Worm (Caenorhabditis elegans) whole organism, L4/young adult: ENCODE data around the gene hlh-11.

Experiments used
- dao-5 ChIP-seq: sonication (generic microtip); optimal IDR thresholded peaks from 2 replicates; lab custom pipeline; 2016; ENCODE audit warnings: missing genotype, missing genetic modification characterization, moderate library complexity, missing compliant biosample characterization
- him-1 ChIP-seq: sonication (generic microtip); optimal IDR thresholded peaks from 2 replicates; lab custom pipeline; 2016; ENCODE audit warnings: missing genotype, missing genetic modification reagents, missing genetic modification characterization, missing compliant biosample characterization

DNA sequence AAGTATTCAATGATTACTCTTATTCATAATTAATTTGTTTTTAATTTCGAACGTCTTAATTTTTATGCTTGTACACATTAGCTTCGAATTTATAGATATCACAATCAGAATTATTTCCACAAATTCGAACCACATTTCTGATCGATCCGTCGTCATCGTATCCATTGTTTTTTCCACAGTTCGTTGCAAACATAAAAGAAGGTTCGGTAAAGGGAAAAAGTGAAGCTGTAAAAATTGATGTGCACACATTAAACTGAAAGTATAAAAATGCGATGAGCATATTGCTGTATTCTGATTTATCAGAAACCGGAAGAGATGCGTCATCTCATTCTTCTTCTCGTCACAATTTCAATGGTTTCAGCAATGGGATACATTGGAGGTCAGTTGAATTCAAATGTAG is 22.5 kb upstream of the hlh-11 start, which contains the start of gene C48B4.12:
- TF ChIP-seq him-1 (no peak), dao-5 (tag; lab: Kevin White, UChicago) (no peak)
